Fruit fly (Drosophila melanogaster) Kc167 (cell line): ENCODE results near the gene CG13081.

Source experiments
- Myc ChIP-seq: fragments of >200 bp; optimal IDR thresholded peaks from 2 replicates; lab custom pipeline; 2017; ENCODE audit warnings: missing external identifiers
- Sin3A ChIP-seq: fragments of >200 bp; optimal IDR thresholded peaks from 2 replicates; lab custom pipeline; 2018; ENCODE audit warnings: missing external identifiers
- h ChIP-seq: fragments of >200 bp; optimal IDR thresholded peaks from 3 replicates; lab custom pipeline; 2018; ENCODE audit warnings: missing external identifiers
- insv ChIP-seq: fragments of >200 bp; optimal IDR thresholded peaks from 3 replicates; lab custom pipeline; 2018; ENCODE audit warnings: missing external identifiers
- psq ChIP-seq: fragments of >200 bp; optimal IDR thresholded peaks from 2 replicates; lab custom pipeline; 2017; ENCODE audit warnings: missing external identifiers
- ttk ChIP-seq: sonication (Bioruptor generic); optimal IDR thresholded peaks from 2 replicates; lab custom pipeline; 2017; ENCODE audit warnings: missing external identifiers

DNA sequence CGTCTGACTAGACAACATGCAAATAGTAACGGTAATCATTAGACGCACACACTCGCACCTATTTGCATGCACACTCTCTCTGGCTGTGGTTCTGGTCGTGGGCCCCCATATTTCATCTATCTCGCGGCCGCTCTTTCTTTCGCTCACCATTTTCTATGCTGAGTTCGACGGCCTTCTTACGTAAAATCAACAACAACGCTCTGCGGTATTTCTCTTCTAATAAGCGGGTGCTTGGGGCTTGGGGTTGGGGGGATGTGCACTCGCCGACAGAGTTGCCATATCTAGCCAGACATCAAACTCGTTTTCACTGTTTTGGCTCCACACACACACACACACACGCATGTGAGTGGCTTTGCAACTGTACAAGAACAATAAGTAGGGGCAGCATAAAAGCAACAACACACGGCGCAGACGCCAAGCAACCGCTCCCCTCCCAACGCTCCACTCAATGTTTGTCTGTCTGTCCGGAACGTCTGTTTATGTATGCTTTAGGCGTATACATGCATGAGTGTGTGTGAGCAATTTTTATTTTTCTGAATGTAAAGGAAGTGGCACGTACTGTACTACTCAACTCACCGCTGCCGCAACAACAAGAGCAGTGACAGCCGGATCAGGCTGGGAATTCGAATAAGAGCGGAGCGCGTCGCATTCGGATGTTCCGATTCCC lies 34.7 kb downstream of the CG13081 start:
- TF ChIP-seq Sin3A (lab: Kevin White, UChicago) (no peak), ttk (lab: Kevin White, UChicago) (no peak), psq (lab: Kevin White, UChicago) (no peak), h (no peak), Myc (lab: Kevin White, UChicago) (no peak), insv (lab: Kevin White, UChicago) (no peak)
